Worm (Caenorhabditis elegans) whole organism, mixed stage, embryonic: Measurements from ENCODE around the gene eri-1.

ENCODE experiments used
- M03D4.4 ChIP-seq: sonication (generic microtip); optimal IDR thresholded peaks from 2 replicates; lab custom pipeline; 2017; ENCODE audit warnings: mild to moderate bottlenecking, missing genetic modification characterization, missing compliant biosample characterization
- bed-3 ChIP-seq: fragments of 200-800 bp; sonication (Bioruptor generic); optimal IDR thresholded peaks from 3 replicates; lab custom pipeline; 2018; ENCODE audit warnings: mild to moderate bottlenecking, missing genetic modification characterization, moderate library complexity, missing compliant biosample characterization
- blmp-1 ChIP-seq: fragments of 150-350 bp; optimal IDR thresholded peaks from 2 replicates; lab custom pipeline; 2014; ENCODE audit warnings: missing biosample characterization, missing genetic modification characterization
- ceh-39 ChIP-seq: fragments of 150-350 bp; optimal IDR thresholded peaks from 2 replicates; lab custom pipeline; 2014; ENCODE audit warnings: missing biosample characterization, missing genetic modification characterization
- ceh-43 ChIP-seq: fragments of 200-800 bp; sonication (Bioruptor generic); optimal IDR thresholded peaks from 2 replicates; lab custom pipeline; 2018; ENCODE audit warnings: mild to moderate bottlenecking, missing genetic modification characterization, moderate library complexity, missing compliant biosample characterization
- ceh-83 ChIP-seq: fragments of 200-800 bp; sonication (Bioruptor generic); optimal IDR thresholded peaks from 2 replicates; lab custom pipeline; 2018; ENCODE audit warnings: mild to moderate bottlenecking, missing genetic modification characterization, missing compliant biosample characterization
- ces-1 ChIP-seq: fragments of 150-350 bp; optimal IDR thresholded peaks from 2 replicates; lab custom pipeline; 2014; ENCODE audit warnings: missing biosample characterization, missing genetic modification reagents, missing genetic modification characterization
- cnd-1 ChIP-seq: fragments of 200-800 bp; sonication (Bioruptor generic); optimal IDR thresholded peaks from 2 replicates; lab custom pipeline; 2018; ENCODE audit warnings: mild to moderate bottlenecking, missing genetic modification characterization, missing compliant biosample characterization
- drap-1 ChIP-seq: fragments of 200-800 bp; sonication (Bioruptor generic); optimal IDR thresholded peaks from 3 replicates; lab custom pipeline; 2018; ENCODE audit warnings: mild to moderate bottlenecking, missing genetic modification characterization, missing compliant biosample characterization
- elt-1 ChIP-seq: sonication (generic microtip); optimal IDR thresholded peaks from 2 replicates; lab custom pipeline; 2017; ENCODE audit warnings: missing genetic modification characterization, mild to moderate bottlenecking, missing compliant biosample characterization, antibody characterized with exemption, moderate library complexity, borderline replicate concordance; ENCODE audit not compliant: insufficient read depth
- flh-1 ChIP-seq: fragments of 200-800 bp; sonication (Bioruptor generic); optimal IDR thresholded peaks from 2 replicates; lab custom pipeline; 2018; ENCODE audit warnings: mild to moderate bottlenecking, missing genetic modification characterization, moderate library complexity, missing compliant biosample characterization
- ham-2 ChIP-seq: fragments of 200-800 bp; sonication (Bioruptor generic); optimal IDR thresholded peaks from 2 replicates; lab custom pipeline; 2018; ENCODE audit warnings: mild to moderate bottlenecking, missing genetic modification characterization, missing compliant biosample characterization
- hlh-1 ChIP-seq: fragments of 150-350 bp; optimal IDR thresholded peaks from 2 replicates; lab custom pipeline; 2014; ENCODE audit warnings: missing biosample characterization, missing genetic modification reagents, missing genetic modification characterization
- lin-13 ChIP-seq: fragments of 150-350 bp; optimal IDR thresholded peaks from 2 replicates; lab custom pipeline; 2014; ENCODE audit warnings: missing biosample characterization, missing genetic modification characterization
- lin-32 ChIP-seq: fragments of 200-800 bp; sonication (Bioruptor generic); optimal IDR thresholded peaks from 2 replicates; lab custom pipeline; 2018; ENCODE audit warnings: mild to moderate bottlenecking, missing genetic modification characterization, missing compliant biosample characterization
- lsy-2 ChIP-seq: fragments of 150-350 bp; optimal IDR thresholded peaks from 2 replicates; lab custom pipeline; 2014; ENCODE audit warnings: missing biosample characterization, missing genetic modification characterization
- mab-5 ChIP-seq: fragments of 150-350 bp; optimal IDR thresholded peaks from 2 replicates; lab custom pipeline; 2014; ENCODE audit warnings: missing biosample characterization, missing genetic modification characterization
- mep-1 ChIP-seq: fragments of 150-350 bp; optimal IDR thresholded peaks from 2 replicates; lab custom pipeline; 2017; ENCODE audit warnings: missing biosample characterization, missing genetic modification reagents, missing genetic modification characterization, inconsistent platforms
- mls-2 ChIP-seq: sonication (generic microtip); optimal IDR thresholded peaks from 2 replicates; lab custom pipeline; 2016; ENCODE audit warnings: mild to moderate bottlenecking, missing genetic modification characterization, moderate library complexity, missing compliant biosample characterization
- nhr-2 ChIP-seq: fragments of 150-350 bp; optimal IDR thresholded peaks from 2 replicates; lab custom pipeline; 2014; ENCODE audit warnings: missing biosample characterization, missing genetic modification characterization
- nhr-237 ChIP-seq: fragments of 150-350 bp; optimal IDR thresholded peaks from 2 replicates; lab custom pipeline; 2014; ENCODE audit warnings: missing biosample characterization, missing genetic modification characterization
- nhr-76 ChIP-seq: sonication (generic microtip); optimal IDR thresholded peaks from 2 replicates; lab custom pipeline; 2017; ENCODE audit warnings: missing biosample characterization, missing genetic modification characterization
- pha-4 ChIP-seq: fragments of 150-350 bp; optimal IDR thresholded peaks from 2 replicates; lab custom pipeline; 2018; ENCODE audit warnings: missing biosample characterization, missing genetic modification reagents, missing genetic modification characterization
- sem-2 ChIP-seq: fragments of 200-800 bp; sonication (Bioruptor generic); optimal IDR thresholded peaks from 2 replicates; lab custom pipeline; 2018; ENCODE audit warnings: mild to moderate bottlenecking, missing genetic modification characterization, missing compliant biosample characterization
- snpc-4 ChIP-seq: fragments of 150-350 bp; optimal IDR thresholded peaks from 2 replicates; lab custom pipeline; 2014; ENCODE audit warnings: missing biosample characterization, missing genetic modification characterization
- sptf-1 ChIP-seq: sonication (generic microtip); optimal IDR thresholded peaks from 2 replicates; lab custom pipeline; 2017; ENCODE audit warnings: mild to moderate bottlenecking, missing genetic modification characterization, moderate library complexity, missing compliant biosample characterization
- tbx-8 ChIP-seq: fragments of 200-800 bp; sonication (Bioruptor generic); optimal IDR thresholded peaks from 2 replicates; lab custom pipeline; 2018; ENCODE audit warnings: mild to moderate bottlenecking, missing genetic modification characterization, moderate library complexity, missing compliant biosample characterization
- unc-120 ChIP-seq: sonication (generic microtip); optimal IDR thresholded peaks from 2 replicates; lab custom pipeline; 2017; ENCODE audit warnings: missing genetic modification characterization, missing compliant biosample characterization; ENCODE audit not compliant: poor library complexity, severe bottlenecking
- unc-39 ChIP-seq: fragments of 150-350 bp; optimal IDR thresholded peaks from 2 replicates; lab custom pipeline; 2014; ENCODE audit warnings: missing biosample characterization, missing genetic modification characterization
- unc-62 ChIP-seq: fragments of 150-350 bp; optimal IDR thresholded peaks from 2 replicates; lab custom pipeline; 2014; ENCODE audit warnings: missing biosample characterization, missing genetic modification reagents, missing genetic modification characterization
- zip-8 ChIP-seq: fragments of 150-350 bp; optimal IDR thresholded peaks from 2 replicates; lab custom pipeline; 2014; ENCODE audit warnings: missing biosample characterization, missing genetic modification characterization
- ztf-11 ChIP-seq: fragments of 150-350 bp; optimal IDR thresholded peaks from 2 replicates; lab custom pipeline; 2014; ENCODE audit warnings: missing biosample characterization, missing genetic modification characterization

The eri-1 gene

ce11 chrIV:388073-388472, 31.7 kb downstream of the eri-1 start, which contains the start of gene ssna-1:
TSS of gene ssna-1 (plus strand) at chrIV:388084.
- TF ChIP-seq ceh-39 (tag; lab: Kevin White, UChicago) = no peak
- no peak for TF ChIP-seq unc-62 (GFP tag; lab: Kevin White, UChicago)
- TF ChIP-seq blmp-1 (tag; lab: Kevin White, UChicago) = no peak
- no peak for TF ChIP-seq bed-3 (GFP tag; lab: Kevin White, UChicago)
- TF ChIP-seq cnd-1 (tag; lab: Kevin White, UChicago) = no peak
- no peak for TF ChIP-seq mls-2 (tag; lab: Kevin White, UChicago)
- TF ChIP-seq nhr-76 (tag; lab: Kevin White, UChicago) = no peak

DNA sequence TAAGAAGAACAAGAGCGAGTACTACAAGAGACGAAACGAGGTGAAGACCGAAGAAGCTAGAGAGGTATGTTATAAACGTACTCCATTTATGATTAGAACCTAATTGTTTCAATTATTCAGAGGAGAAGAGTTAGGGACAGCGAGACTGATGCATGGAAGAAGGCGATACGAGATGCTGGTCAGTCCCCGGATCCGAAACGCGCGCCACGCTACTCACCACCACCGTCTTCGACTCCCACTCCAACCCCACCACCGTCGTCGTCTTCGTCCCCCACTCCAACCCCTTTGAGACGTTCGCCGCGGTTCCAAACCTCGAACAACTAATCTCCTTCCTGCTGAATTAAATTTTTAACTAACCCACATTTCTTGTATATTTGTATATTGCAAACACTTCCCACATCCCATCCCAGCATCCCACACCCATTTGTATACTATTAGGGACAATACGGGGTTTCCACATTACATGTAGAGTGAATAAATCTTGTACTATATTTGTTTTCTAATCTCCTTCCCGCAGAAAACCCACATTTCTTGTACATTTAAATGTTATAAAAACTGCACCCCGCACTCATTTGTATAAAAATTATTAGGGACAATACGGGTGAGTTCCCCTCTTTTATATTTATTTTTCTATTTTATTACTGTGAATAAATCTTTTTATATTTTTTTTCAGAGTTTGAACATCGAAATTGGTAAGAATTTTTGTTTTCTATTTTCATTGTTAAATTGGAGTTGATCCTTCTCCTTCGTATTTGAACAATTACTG, 32.3 kb downstream of the eri-1 start:
- no peak for TF ChIP-seq ceh-83 (GFP tag; lab: Kevin White, UChicago)
- no peak for TF ChIP-seq elt-1 (tag; lab: Kevin White, UChicago)
- TF ChIP-seq lsy-2 (tag; lab: Kevin White, UChicago) = no peak
- no peak for TF ChIP-seq mls-2 (tag; lab: Kevin White, UChicago)
- no peak for TF ChIP-seq ces-1 (GFP tag; lab: Kevin White, UChicago)
- TF ChIP-seq snpc-4 = no peak
- TF ChIP-seq lin-13 (tag; lab: Kevin White, UChicago) = no peak
- no peak for TF ChIP-seq mab-5 (tag; lab: Kevin White, UChicago)
- TF ChIP-seq nhr-237 (tag; lab: Kevin White, UChicago) = no peak
- no peak for TF ChIP-seq nhr-2 (tag; lab: Kevin White, UChicago)
- TF ChIP-seq nhr-76 (tag; lab: Kevin White, UChicago) = no peak
- no peak for TF ChIP-seq zip-8 (tag; lab: Kevin White, UChicago)
- TF ChIP-seq unc-62 (GFP tag; lab: Kevin White, UChicago) = no peak
- TF ChIP-seq bed-3 (GFP tag; lab: Kevin White, UChicago) = no peak

DNA sequence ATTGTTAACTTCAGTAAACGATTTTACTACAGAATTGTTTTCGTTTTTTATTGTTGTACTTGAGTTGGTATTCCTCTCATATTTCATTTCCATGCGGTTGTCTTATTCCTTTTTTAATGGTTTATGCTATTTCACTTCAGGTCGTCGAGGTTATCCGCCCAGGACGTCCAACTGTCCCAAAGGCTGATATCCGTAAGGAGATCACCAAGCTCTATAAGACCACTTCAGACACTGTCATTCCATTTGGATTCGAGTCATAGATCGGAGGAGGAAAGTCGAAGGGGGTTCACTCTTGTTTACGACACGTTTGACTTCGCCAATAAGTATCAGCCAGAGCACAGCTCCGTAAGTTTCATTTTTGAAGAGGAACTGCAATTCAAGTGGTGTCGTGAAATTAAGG, 33.2 kb downstream of the eri-1 start, which contains the start of gene T07A9.14:
TSS of gene T07A9.14 (plus strand) at position 124 of the 400 bp plus-strand sequence.
- no peak for TF ChIP-seq lsy-2 (tag; lab: Kevin White, UChicago)
- no peak for TF ChIP-seq unc-39
- no peak for TF ChIP-seq sptf-1 (tag; lab: Kevin White, UChicago)
- no peak for TF ChIP-seq nhr-76 (tag; lab: Kevin White, UChicago)
- no peak for TF ChIP-seq tbx-8 (GFP tag; lab: Kevin White, UChicago)
- no peak for TF ChIP-seq lin-32 (GFP tag; lab: Kevin White, UChicago)
- TF ChIP-seq flh-1 (GFP tag; lab: Kevin White, UChicago) = no peak
- no peak for TF ChIP-seq elt-1 (tag; lab: Kevin White, UChicago)
- TF ChIP-seq ceh-39 (tag; lab: Kevin White, UChicago) = no peak
- TF ChIP-seq bed-3 (GFP tag; lab: Kevin White, UChicago) = no peak
- no peak for TF ChIP-seq nhr-237 (tag; lab: Kevin White, UChicago)
- no peak for TF ChIP-seq zip-8 (tag; lab: Kevin White, UChicago)
- no peak for TF ChIP-seq mep-1 (tag; lab: Kevin White, UChicago)
- TF ChIP-seq ces-1 (GFP tag; lab: Kevin White, UChicago) = no peak
- no peak for TF ChIP-seq hlh-1
- TF ChIP-seq, all 35 proteins: peak for 0

ce11 chrIV:385150-385937, 34.4 kb downstream of the eri-1 start, which contains the start of gene rps-24:
TSS of gene rps-24 (plus strand) at chrIV:385887.
- TF ChIP-seq drap-1 (peak; percentile 74), hlh-1 (peak; percentile 61), ceh-39 (tag; lab: Kevin White, UChicago) (peak; percentile 77), mls-2 (tag; lab: Kevin White, UChicago) (peak; percentile 84), lin-32 (GFP tag; lab: Kevin White, UChicago) (peak; percentile 9), sptf-1 (tag; lab: Kevin White, UChicago) (peak; percentile 88), tbx-8 (GFP tag; lab: Kevin White, UChicago) (peak; percentile 30), nhr-237 (tag; lab: Kevin White, UChicago) (peak; percentile 90), ces-1 (GFP tag; lab: Kevin White, UChicago) (peak; percentile 85), ham-2 (GFP tag; lab: Kevin White, UChicago) (peak; percentile 56), ceh-43 (peak; percentile 41), bed-3 (GFP tag; lab: Kevin White, UChicago) (peak; percentile 23), mep-1 (tag; lab: Kevin White, UChicago) (peak; percentile 94), pha-4 (peak; percentile 87), M03D4.4 (tag; lab: Kevin White, UChicago) (peak; percentile 61), cnd-1 (tag; lab: Kevin White, UChicago) (peak; percentile 74), sem-2 (peak; percentile 29), lsy-2 (tag; lab: Kevin White, UChicago) (peak; percentile 88), lin-13 (tag; lab: Kevin White, UChicago) (peak; percentile 91), unc-120 (peak; percentile 87), ceh-83 (GFP tag; lab: Kevin White, UChicago) (peak; percentile 17), ztf-11 (tag; lab: Kevin White, UChicago) (peak; percentile 21), mab-5 (tag; lab: Kevin White, UChicago) (peak; percentile 8), unc-62 (GFP tag; lab: Kevin White, UChicago) (peak; percentile 13)
